In genomic region chrX:7901840-7902239, ce11 we compare ENCODE assay signal across 6 worm cellular contexts.
A peak's percentile ranks its signal among the peaks of the same experiment; 100 is the strongest.
TF ChIP-seq lines count a peak whose summit lies in the region.

No protein-coding gene starts in this region.

TF ChIP-seq in whole organism, L1 larva, 84 proteins besides CTCF, POLR2A, EP300 and RAD21:
- TF ChIP-seq lin-35 (GFP tag; optimal IDR thresholded peaks at IDR 0.05; lab: Kevin White, UChicago) (peak in 1 of 2 experiments; percentile 5), pax-3 (tag; optimal IDR thresholded peaks at IDR 0.05; lab: Kevin White, UChicago) (no peak), elt-2 (tag; optimal IDR thresholded peaks at IDR 0.05; lab: Kevin White, UChicago) (peak; percentile 49), C34B4.2 (tag; optimal IDR thresholded peaks at IDR 0.05; lab: Kevin White, UChicago) (no peak), zag-1 (tag; optimal IDR thresholded peaks at IDR 0.05; lab: Kevin White, UChicago) (no peak), nhr-84 (tag; optimal IDR thresholded peaks at IDR 0.05; lab: Kevin White, UChicago) (no peak)

TF ChIP-seq in whole organism, L2 larva, 48 proteins besides CTCF, POLR2A, EP300 and RAD21:
- peak; percentile 61 for TF ChIP-seq fos-1 (tag; optimal IDR thresholded peaks at IDR 0.05; lab: Kevin White, UChicago)
- no peak for TF ChIP-seq mdl-1 (tag; optimal IDR thresholded peaks at IDR 0.05; lab: Kevin White, UChicago)
- TF ChIP-seq nhr-25 (tag; optimal IDR thresholded peaks at IDR 0.05; lab: Kevin White, UChicago), result no peak

TF ChIP-seq in whole organism, L3 larva, 47 proteins besides CTCF, POLR2A, EP300 and RAD21:
- TF ChIP-seq ceh-28 (tag; optimal IDR thresholded peaks at IDR 0.05; lab: Kevin White, UChicago) (no peak), pqm-1 (tag; optimal IDR thresholded peaks at IDR 0.05; lab: Kevin White, UChicago) (peak; percentile 56), nhr-76 (tag; optimal IDR thresholded peaks at IDR 0.05; lab: Kevin White, UChicago) (no peak), nhr-11 (tag; optimal IDR thresholded peaks at IDR 0.05; lab: Kevin White, UChicago) (no peak), elt-1 (tag; optimal IDR thresholded peaks at IDR 0.05; lab: Kevin White, UChicago) (no peak), unc-39 (tag; optimal IDR thresholded peaks at IDR 0.05; lab: Kevin White, UChicago) (no peak), snpc-4 (tag; optimal IDR thresholded peaks at IDR 0.05; lab: Kevin White, UChicago) (no peak), pha-4 (tag; optimal IDR thresholded peaks at IDR 0.05; lab: Kevin White, UChicago) (peak; percentile 8), nhr-43 (tag; optimal IDR thresholded peaks at IDR 0.05; lab: Kevin White, UChicago; ENCODE audit: poor library complexity, severe bottlenecking) (no peak), nhr-28 (tag; optimal IDR thresholded peaks at IDR 0.05; lab: Kevin White, UChicago) (no peak), zag-1 (tag; optimal IDR thresholded peaks at IDR 0.05; lab: Kevin White, UChicago) (no peak), fkh-10 (GFP tag; optimal IDR thresholded peaks at IDR 0.05; lab: Kevin White, UChicago) (no peak), ceh-82 (tag; optimal IDR thresholded peaks at IDR 0.05; lab: Kevin White, UChicago) (no peak), nhr-12 (tag; optimal IDR thresholded peaks at IDR 0.05; lab: Kevin White, UChicago) (no peak), egl-5 (tag; optimal IDR thresholded peaks at IDR 0.05; lab: Kevin White, UChicago) (no peak), elt-2 (tag; optimal IDR thresholded peaks at IDR 0.05; lab: Kevin White, UChicago) (peak; percentile 69), hmg-11 (tag; optimal IDR thresholded peaks at IDR 0.05; lab: Kevin White, UChicago) (no peak), nhr-67 (tag; optimal IDR thresholded peaks at IDR 0.05; lab: Kevin White, UChicago) (no peak), sea-2 (GFP tag; optimal IDR thresholded peaks at IDR 0.05; lab: Kevin White, UChicago) (no peak)

TF ChIP-seq in whole organism, L4 larva, 104 proteins besides CTCF, POLR2A, EP300 and RAD21:
- no peak for TF ChIP-seq daf-16 (GFP tag; optimal IDR thresholded peaks at IDR 0.05; lab: Kevin White, UChicago)
- peak; percentile 45 for TF ChIP-seq daf-16 (tag; optimal IDR thresholded peaks at IDR 0.05; lab: Kevin White, UChicago)
- 0 out of 2 replicates have a peak, but pooled peaks have one; percentile 12 for TF ChIP-seq php-3 (GFP tag; IDR thresholded peaks at IDR 0.05; lab: Robert Waterston, UW)
- peak; percentile 64 for TF ChIP-seq pqm-1 (tag; optimal IDR thresholded peaks at IDR 0.05; lab: Kevin White, UChicago)
- TF ChIP-seq madf-5 (GFP tag; IDR thresholded peaks at IDR 0.05; lab: Robert Waterston, UW), result no peak
- peak; percentile 46 for TF ChIP-seq hlh-11 (tag; optimal IDR thresholded peaks at IDR 0.05; lab: Kevin White, UChicago)
- peak; percentile 86 for TF ChIP-seq nhr-28 (tag; optimal IDR thresholded peaks at IDR 0.05; lab: Kevin White, UChicago)
- TF ChIP-seq dmd-9 (GFP tag; IDR thresholded peaks at IDR 0.05; lab: Robert Waterston, UW), result no peak
- TF ChIP-seq hlh-30 (tag; optimal IDR thresholded peaks at IDR 0.05; lab: Kevin White, UChicago; ENCODE audit: insufficient read depth), result peak; percentile 34

TF ChIP-seq in whole organism, late embryonic, 69 proteins besides CTCF, POLR2A, EP300 and RAD21:
- TF ChIP-seq hlh-15 (tag; optimal IDR thresholded peaks at IDR 0.05; lab: Kevin White, UChicago) (no peak), elt-2 (tag; optimal IDR thresholded peaks at IDR 0.05; lab: Kevin White, UChicago) (peak; percentile 7), pha-4 (tag; optimal IDR thresholded peaks at IDR 0.05; lab: Kevin White, UChicago) (no peak), ztf-16 (tag; optimal IDR thresholded peaks at IDR 0.05; lab: Kevin White, UChicago) (no peak)

TF ChIP-seq in whole organism, young adult, 124 proteins besides CTCF, POLR2A, EP300 and RAD21:
- TF ChIP-seq nhr-120 (GFP tag; IDR thresholded peaks at IDR 0.05; lab: Robert Waterston, UW) (no peak), nhr-80 (tag; optimal IDR thresholded peaks at IDR 0.05; lab: Kevin White, UChicago) (peak; percentile 77)
